Fruit fly (Drosophila melanogaster) whole organism, wandering third instar larva: ENCODE measurements around the gene CG32706.
A peak's percentile ranks its signal among the peaks of the same experiment; 100 is the strongest.

Experiments
- CG32264 ChIP-seq: fragments of 200-800 bp; sonication (Bioruptor generic); optimal IDR thresholded peaks from 2 replicates; lab custom pipeline; 2016; ENCODE audit warnings: missing biosample characterization, missing genetic modification characterization
- GATAd ChIP-seq: sonication (Bioruptor generic); optimal IDR thresholded peaks from 2 replicates; lab custom pipeline; 2016; ENCODE audit warnings: missing biosample characterization, missing genetic modification characterization
- OdsH ChIP-seq: fragments of 200-800 bp; sonication (Bioruptor generic); optimal IDR thresholded peaks from 2 replicates; lab custom pipeline; 2016; ENCODE audit warnings: missing biosample characterization, mild to moderate bottlenecking, missing genetic modification characterization
- Vsx2 ChIP-seq: fragments of 200-300, 225-300 bp; sonication (Bioruptor generic); optimal IDR thresholded peaks from 2 replicates; lab custom pipeline; 2018; ENCODE audit warnings: missing biosample characterization, missing genetic modification characterization; ENCODE audit not compliant: partially characterized antibody
- dmrt93B ChIP-seq: fragments of 200-800 bp; sonication (Bioruptor generic); optimal IDR thresholded peaks from 2 replicates; lab custom pipeline; 2018; ENCODE audit warnings: missing biosample characterization, mild to moderate bottlenecking, missing genetic modification characterization
- dsf ChIP-seq: sonication (Bioruptor generic); optimal IDR thresholded peaks from 2 replicates; lab custom pipeline; 2016; ENCODE audit warnings: missing biosample characterization, missing genetic modification characterization, borderline replicate concordance
- ey ChIP-seq: fragments of 200-800 bp; sonication (Bioruptor generic); optimal IDR thresholded peaks from 2 replicates; lab custom pipeline; 2016; ENCODE audit warnings: missing biosample characterization, missing genetic modification characterization
- h ChIP-seq: fragments of 200-800 bp; sonication (Bioruptor generic); optimal IDR thresholded peaks from 3 replicates; lab custom pipeline; 2016; ENCODE audit warnings: missing biosample characterization, mild to moderate bottlenecking, missing genetic modification characterization
- lola ChIP-seq: fragments of >200 bp; optimal IDR thresholded peaks from 2 replicates; lab custom pipeline; 2017; ENCODE audit warnings: missing biosample characterization, missing genetic modification characterization
- pan ChIP-seq: fragments of >200 bp; optimal IDR thresholded peaks from 2 replicates; lab custom pipeline; 2017
- psq ChIP-seq: fragments of 200-800 bp; sonication (Bioruptor generic); optimal IDR thresholded peaks from 3 replicates; lab custom pipeline; 2017; ENCODE audit warnings: missing biosample characterization, mild to moderate bottlenecking, missing genetic modification characterization, moderate library complexity
- rgr ChIP-seq: fragments of 200-800 bp; sonication (Bioruptor generic); optimal IDR thresholded peaks from 3 replicates; lab custom pipeline; 2016; ENCODE audit warnings: missing biosample characterization, mild to moderate bottlenecking, missing genetic modification characterization

DNA sequence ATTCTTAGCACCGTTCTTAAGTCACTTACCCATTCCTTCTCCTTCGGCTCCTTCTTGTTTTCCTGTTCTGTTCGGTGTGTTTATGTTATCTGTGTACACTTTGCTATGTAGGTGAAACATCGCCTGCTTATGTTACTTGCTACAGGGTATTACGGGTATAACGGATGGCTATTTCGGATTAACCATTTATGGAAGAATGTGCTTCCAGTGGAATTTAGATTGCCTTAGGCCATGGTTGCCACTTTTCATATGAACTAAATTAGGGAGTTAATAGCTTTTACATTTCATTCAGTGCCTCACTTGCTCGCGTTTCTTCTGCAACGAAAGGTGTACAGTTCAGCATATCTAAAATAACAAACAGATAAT lies 38.6 kb upstream of the CG32706 start:
- TF ChIP-seq pan (lab: Kevin White, UChicago): no peak
- TF ChIP-seq dsf (GFP tag; lab: Kevin White, UChicago): no peak
- TF ChIP-seq ey (GFP tag; lab: Kevin White, UChicago): no peak
- no peak for TF ChIP-seq lola (GFP tag; lab: Kevin White, UChicago)
- TF ChIP-seq psq: peak; percentile 42
- TF ChIP-seq OdsH (GFP tag; lab: Kevin White, UChicago): no peak
- no peak for TF ChIP-seq rgr (GFP tag; lab: Kevin White, UChicago)
- no peak for TF ChIP-seq GATAd
- no peak for TF ChIP-seq Vsx2 (GFP tag; lab: Kevin White, UChicago)
- TF ChIP-seq CG32264 (GFP tag; lab: Kevin White, UChicago): no peak
- no peak for TF ChIP-seq h (GFP tag; lab: Kevin White, UChicago)
- no peak for TF ChIP-seq dmrt93B (GFP tag; lab: Kevin White, UChicago)
